Fruit fly (Drosophila melanogaster): ENCODE data around the gene CG13659.

The CG13659 gene

dm6 chr3R:25283209-25283670 lies 17.5 kb upstream of the CG13659 start, which contains the start of gene CG31300:
TSS of gene CG31300 (plus strand) at chr3R:25283620.
- no peak for TF ChIP-seq usp (GFP tag; optimal IDR thresholded peaks at IDR 0.05)
- TF ChIP-seq CG8478 (optimal IDR thresholded peaks at IDR 0.05), result no peak
- TF ChIP-seq Dll (optimal IDR thresholded peaks at IDR 0.05), result no peak
- no peak for TF ChIP-seq psq (optimal IDR thresholded peaks at IDR 0.05)
- TF ChIP-seq EcR (GFP tag; optimal IDR thresholded peaks at IDR 0.05), result no peak
- no peak for TF ChIP-seq pan (optimal IDR thresholded peaks at IDR 0.05)

DNA sequence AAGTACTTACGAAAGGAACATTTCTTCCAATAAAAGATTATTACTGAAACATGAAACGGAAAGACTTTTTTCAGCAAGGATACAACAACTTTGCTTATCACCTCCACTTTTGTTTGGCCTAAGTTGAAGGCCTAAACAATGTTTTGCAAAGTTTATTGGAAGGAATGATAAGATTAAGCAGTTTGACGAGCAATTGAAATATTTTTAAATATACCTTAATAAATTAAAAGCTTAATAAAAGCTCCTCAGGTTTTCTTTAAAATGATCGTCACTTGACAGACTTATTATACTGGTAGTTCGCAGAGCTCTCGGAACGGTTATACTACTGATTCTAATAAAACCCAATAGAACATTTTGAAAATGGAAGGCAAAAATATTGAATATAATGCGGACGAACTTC lies 15.5 kb upstream of the CG13659 start, which contains the start of gene CG31104:
Gene CG31104, plus strand, starts transcription at position 301 of the 400 bp plus-strand sequence.
- TF ChIP-seq pan (optimal IDR thresholded peaks at IDR 0.05) (no peak), usp (GFP tag; optimal IDR thresholded peaks at IDR 0.05) (no peak), psq (optimal IDR thresholded peaks at IDR 0.05) (no peak), EcR (GFP tag; optimal IDR thresholded peaks at IDR 0.05) (no peak), CG8478 (optimal IDR thresholded peaks at IDR 0.05) (no peak), Dll (optimal IDR thresholded peaks at IDR 0.05) (no peak)

DNA sequence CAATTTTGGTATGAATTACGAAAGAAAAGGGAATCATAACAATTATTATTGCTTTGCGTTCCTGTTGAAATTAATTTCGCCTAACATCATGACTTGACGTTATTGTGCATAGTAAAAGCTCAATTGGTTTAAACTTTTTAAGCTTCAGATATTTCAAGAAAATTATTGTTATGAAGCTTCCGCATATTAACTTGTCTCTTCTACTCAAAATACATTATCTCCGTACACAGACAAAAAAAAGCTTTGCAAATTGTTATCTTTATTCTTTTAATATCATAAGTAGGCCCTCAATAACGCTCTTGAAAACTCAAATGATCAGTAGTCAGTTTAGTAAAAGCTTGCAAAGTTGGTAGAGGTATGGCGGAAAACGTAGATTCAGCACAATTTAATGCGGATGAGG lies 13.6 kb upstream of the CG13659 start, which contains the start of gene CG13658:
Gene CG13658, plus strand, starts transcription at position 347 of the 400 bp plus-strand sequence.
- TF ChIP-seq EcR (GFP tag; optimal IDR thresholded peaks at IDR 0.05) (no peak), usp (GFP tag; optimal IDR thresholded peaks at IDR 0.05) (no peak), CG8478 (optimal IDR thresholded peaks at IDR 0.05) (no peak), Dll (optimal IDR thresholded peaks at IDR 0.05) (no peak), psq (optimal IDR thresholded peaks at IDR 0.05) (no peak), pan (optimal IDR thresholded peaks at IDR 0.05) (no peak)

DNA sequence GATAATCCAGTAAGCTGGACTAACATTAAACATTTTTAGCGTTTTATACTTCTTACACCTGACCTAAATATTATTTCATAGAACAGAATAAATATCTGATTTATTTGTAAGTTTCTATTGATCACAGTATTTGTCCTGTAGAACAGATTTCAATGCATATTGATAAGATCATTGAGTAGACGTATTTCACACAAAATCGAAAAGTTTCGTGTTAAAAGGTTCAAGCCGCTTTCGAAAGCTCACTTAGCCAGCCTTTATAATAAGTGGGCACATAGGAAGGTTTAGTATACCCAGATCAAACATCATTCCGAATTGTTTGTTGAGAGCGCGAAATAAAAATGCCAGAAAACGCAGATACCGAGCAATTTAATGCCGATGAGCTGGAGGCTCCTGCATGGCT lies 11.1 kb upstream of the CG13659 start, which contains the start of gene CG11893:
Gene CG11893, plus strand, starts transcription at position 301 of the 400 bp plus-strand sequence.
- no peak for TF ChIP-seq Dll (optimal IDR thresholded peaks at IDR 0.05)
- no peak for TF ChIP-seq usp (GFP tag; optimal IDR thresholded peaks at IDR 0.05)
- no peak for TF ChIP-seq psq (optimal IDR thresholded peaks at IDR 0.05)
- no peak for TF ChIP-seq EcR (GFP tag; optimal IDR thresholded peaks at IDR 0.05)
- TF ChIP-seq CG8478 (optimal IDR thresholded peaks at IDR 0.05), result no peak
- no peak for TF ChIP-seq pan (optimal IDR thresholded peaks at IDR 0.05)

DNA sequence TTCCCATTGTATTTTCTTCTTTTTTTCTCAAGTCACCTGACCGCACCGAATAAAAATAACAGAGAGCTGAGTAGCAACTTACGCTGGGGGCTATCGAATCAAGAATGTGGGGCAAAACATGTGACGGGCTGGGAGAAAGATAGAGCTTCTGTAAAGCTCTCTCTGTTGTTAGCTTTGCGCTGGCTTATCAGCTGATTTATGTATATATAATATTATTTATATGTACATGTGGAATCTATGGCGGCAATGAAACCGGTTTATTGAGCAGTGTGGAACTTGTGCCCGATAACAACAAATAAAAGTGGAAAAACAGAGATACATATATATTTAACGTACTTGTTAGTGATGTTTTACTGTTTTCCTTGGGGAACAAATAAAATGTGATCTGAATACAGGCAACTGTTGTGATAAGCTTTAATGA lies 7.8 kb upstream of the CG13659 start, which contains the start of gene CG31098:
Gene CG31098, minus strand, starts transcription at position 114 of the 421 bp plus-strand sequence.
- TF ChIP-seq usp (GFP tag; optimal IDR thresholded peaks at IDR 0.05) (no peak), EcR (GFP tag; optimal IDR thresholded peaks at IDR 0.05) (no peak), pan (optimal IDR thresholded peaks at IDR 0.05) (no peak), psq (optimal IDR thresholded peaks at IDR 0.05) (no peak)

DNA sequence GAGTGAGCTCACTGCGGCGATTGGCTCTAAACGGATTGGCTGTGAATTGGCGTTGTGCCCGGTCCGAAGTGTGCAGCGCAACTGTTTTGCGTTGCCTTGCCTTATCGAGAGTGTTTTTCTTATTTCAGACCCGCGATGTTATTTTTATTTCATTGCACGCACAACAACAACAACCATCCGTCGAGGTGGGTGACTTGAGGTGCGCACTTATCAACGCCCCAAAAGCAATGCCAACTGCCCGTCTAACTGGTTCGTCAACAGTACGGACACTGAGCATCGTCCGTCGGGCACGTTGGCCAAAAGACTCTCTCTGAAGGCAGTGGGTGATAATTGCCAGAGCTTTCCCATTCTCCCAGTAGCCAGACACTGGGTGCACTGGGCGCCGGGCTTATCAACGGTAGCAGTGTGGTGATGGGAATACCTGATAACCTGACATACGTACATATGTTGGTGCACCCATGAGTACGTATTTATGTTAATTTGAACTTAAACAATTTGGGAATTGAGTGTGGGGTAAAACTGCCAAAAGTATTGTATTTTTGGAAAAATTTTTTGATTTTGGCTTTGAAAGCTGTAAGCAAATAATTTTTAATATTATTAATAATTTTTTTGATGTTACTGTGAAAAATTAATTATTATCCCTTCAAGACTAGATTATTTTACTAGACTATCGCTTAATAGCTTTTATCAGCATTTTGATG lies 5.2 kb upstream of the CG13659 start, which contains the start of gene CG31102:
Gene CG31102, minus strand, starts transcription at position 275 of the 701 bp plus-strand sequence.
- TF ChIP-seq psq (optimal IDR thresholded peaks at IDR 0.05) (no peak), usp (GFP tag; optimal IDR thresholded peaks at IDR 0.05) (no peak), CG8478 (optimal IDR thresholded peaks at IDR 0.05) (no peak), EcR (GFP tag; optimal IDR thresholded peaks at IDR 0.05) (no peak), Dll (optimal IDR thresholded peaks at IDR 0.05) (no peak), pan (optimal IDR thresholded peaks at IDR 0.05) (no peak)

DNA sequence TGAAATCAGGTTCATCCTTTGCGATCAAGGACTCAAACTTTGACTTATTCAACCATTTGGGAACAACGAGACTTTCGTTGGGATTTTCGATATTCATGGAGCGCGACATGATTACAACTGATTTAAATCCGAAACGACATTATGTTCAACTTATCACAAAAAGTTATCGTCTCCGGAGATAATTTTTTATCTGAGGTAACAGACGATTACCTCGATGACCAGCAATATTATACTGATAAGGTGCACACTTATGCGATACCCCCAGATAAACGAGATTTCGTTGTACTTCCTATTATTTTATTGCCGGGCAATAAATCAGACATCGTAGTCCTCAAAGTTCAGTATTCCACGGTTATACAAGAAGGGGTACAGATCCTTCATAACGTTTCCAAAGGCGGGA lies 3.0 kb upstream of the CG13659 start, which contains the start of gene CG31097:
Gene CG31097, minus strand, starts transcription at position 101 of the 400 bp plus-strand sequence.
- no peak for TF ChIP-seq CG8478 (optimal IDR thresholded peaks at IDR 0.05)
- TF ChIP-seq usp (GFP tag; optimal IDR thresholded peaks at IDR 0.05), result no peak
- TF ChIP-seq EcR (GFP tag; optimal IDR thresholded peaks at IDR 0.05), result no peak
- no peak for TF ChIP-seq psq (optimal IDR thresholded peaks at IDR 0.05)
- TF ChIP-seq Dll (optimal IDR thresholded peaks at IDR 0.05), result no peak
- no peak for TF ChIP-seq pan (optimal IDR thresholded peaks at IDR 0.05)

DNA sequence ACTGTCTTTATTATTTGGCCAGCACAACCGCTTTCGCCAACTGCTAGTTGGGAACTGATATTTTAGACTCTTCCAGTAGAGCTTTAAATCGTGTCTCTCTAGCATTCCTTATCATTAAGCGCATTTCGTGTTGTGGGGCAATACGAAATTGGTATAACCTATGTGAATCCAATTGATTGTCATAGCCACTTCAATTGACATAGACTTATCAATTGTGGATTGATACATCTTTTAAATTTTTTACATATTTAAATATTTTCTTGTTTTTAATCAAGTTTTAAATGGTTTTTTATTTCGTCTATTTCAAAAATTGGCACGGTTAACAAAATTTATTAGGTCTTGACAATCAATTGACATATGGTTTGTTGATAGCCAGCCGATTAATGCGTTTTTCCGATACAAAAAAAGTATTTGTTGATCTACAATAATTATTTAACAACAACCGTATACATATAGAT lies 1.2 kb upstream of the CG13659 start, which contains the start of gene CG31288:
Gene CG31288, minus strand, starts transcription at position 51 of the 458 bp plus-strand sequence.
- TF ChIP-seq CG8478 (optimal IDR thresholded peaks at IDR 0.05) (no peak), EcR (GFP tag; optimal IDR thresholded peaks at IDR 0.05) (no peak), pan (optimal IDR thresholded peaks at IDR 0.05) (no peak), Dll (optimal IDR thresholded peaks at IDR 0.05) (no peak), usp (GFP tag; optimal IDR thresholded peaks at IDR 0.05) (no peak), psq (optimal IDR thresholded peaks at IDR 0.05) (no peak)

dm6 chr3R:25302239-25302638 lies 1.5 kb downstream of the CG13659 start, which contains the start of gene CG31370:
TSS of gene CG31370 (plus strand) at chr3R:25302464.
- TF ChIP-seq Dll (optimal IDR thresholded peaks at IDR 0.05) (no peak), pan (optimal IDR thresholded peaks at IDR 0.05) (no peak), EcR (GFP tag; optimal IDR thresholded peaks at IDR 0.05) (no peak), CG8478 (optimal IDR thresholded peaks at IDR 0.05) (no peak), psq (optimal IDR thresholded peaks at IDR 0.05) (no peak), usp (GFP tag; optimal IDR thresholded peaks at IDR 0.05) (no peak)

dm6 chr3R:25303857-25304440 lies 3.3 kb downstream of the CG13659 start, which contains the start of gene CG31436:
TSS of gene CG31436 (plus strand) at chr3R:25304137.
- TF ChIP-seq Dll (optimal IDR thresholded peaks at IDR 0.05), result no peak
- TF ChIP-seq pan (optimal IDR thresholded peaks at IDR 0.05), result no peak
- no peak for TF ChIP-seq CG8478 (optimal IDR thresholded peaks at IDR 0.05)
- TF ChIP-seq psq (optimal IDR thresholded peaks at IDR 0.05), result no peak
- TF ChIP-seq EcR (GFP tag; optimal IDR thresholded peaks at IDR 0.05), result no peak
- TF ChIP-seq usp (GFP tag; optimal IDR thresholded peaks at IDR 0.05), result no peak

dm6 chr3R:25305822-25306544 lies 5.3 kb downstream of the CG13659 start:
- no peak for TF ChIP-seq EcR (GFP tag; optimal IDR thresholded peaks at IDR 0.05)

All from whole organism.